Worm (Caenorhabditis elegans): ENCODE measurements around the gene srd-20.

Gene srd-20

DNA sequence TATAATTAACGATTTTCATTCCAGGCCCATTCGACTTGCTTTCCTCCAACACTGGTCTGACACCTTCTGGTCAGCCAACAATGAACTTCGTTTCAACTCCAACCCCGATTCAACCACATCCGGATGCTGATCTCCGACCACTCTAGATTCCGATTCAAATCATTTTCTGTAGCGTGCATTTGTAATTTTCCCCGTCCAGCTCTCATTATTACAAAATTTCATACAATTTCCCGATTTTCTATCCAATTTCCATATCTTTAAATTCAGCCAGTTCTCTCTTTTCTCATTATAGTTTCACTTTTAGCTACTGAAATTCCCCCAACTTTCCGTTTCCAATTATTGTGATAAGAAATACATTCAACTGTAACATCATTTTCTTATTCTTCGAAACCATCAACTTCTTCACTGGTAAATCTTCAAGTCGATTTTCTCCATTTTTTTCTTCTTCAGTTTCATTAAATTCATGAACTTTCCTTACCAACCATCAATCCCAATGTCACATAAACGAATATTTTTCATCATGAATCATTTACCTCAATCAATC is 39.8 kb upstream of the srd-20 start:
- TF ChIP-seq ceh-31 (tag; optimal IDR thresholded peaks at IDR 0.05) (no peak), Y22D7AL.16 (tag; optimal IDR thresholded peaks at IDR 0.05) (no peak), ttx-3 (tag; optimal IDR thresholded peaks at IDR 0.05) (no peak), lin-11 (tag; optimal IDR thresholded peaks at IDR 0.05) (no peak), ceh-6 (GFP tag; optimal IDR thresholded peaks at IDR 0.05) (no peak), ceh-30 (tag; optimal IDR thresholded peaks at IDR 0.05) (no peak), npax-4 (tag; optimal IDR thresholded peaks at IDR 0.05) (no peak), ceh-18 (tag; optimal IDR thresholded peaks at IDR 0.05) (no peak), ceh-9 (tag; optimal IDR thresholded peaks at IDR 0.05) (no peak), K09A11.1 (tag; optimal IDR thresholded peaks at IDR 0.05; ENCODE audit: insufficient read depth) (no peak), ceh-2 (tag; optimal IDR thresholded peaks at IDR 0.05) (no peak), rnt-1 (tag; optimal IDR thresholded peaks at IDR 0.05) (no peak), T23F11.4 (GFP tag; optimal IDR thresholded peaks at IDR 0.05) (no peak), ceh-24 (tag; optimal IDR thresholded peaks at IDR 0.05) (no peak), fkh-10 (GFP tag; optimal IDR thresholded peaks at IDR 0.05) (no peak), hlh-30 (tag; optimal IDR thresholded peaks at IDR 0.05; ENCODE audit: insufficient read depth) (no peak), hlh-8 (tag; optimal IDR thresholded peaks at IDR 0.05) (no peak), ahr-1 (tag; optimal IDR thresholded peaks at IDR 0.05) (no peak)

DNA sequence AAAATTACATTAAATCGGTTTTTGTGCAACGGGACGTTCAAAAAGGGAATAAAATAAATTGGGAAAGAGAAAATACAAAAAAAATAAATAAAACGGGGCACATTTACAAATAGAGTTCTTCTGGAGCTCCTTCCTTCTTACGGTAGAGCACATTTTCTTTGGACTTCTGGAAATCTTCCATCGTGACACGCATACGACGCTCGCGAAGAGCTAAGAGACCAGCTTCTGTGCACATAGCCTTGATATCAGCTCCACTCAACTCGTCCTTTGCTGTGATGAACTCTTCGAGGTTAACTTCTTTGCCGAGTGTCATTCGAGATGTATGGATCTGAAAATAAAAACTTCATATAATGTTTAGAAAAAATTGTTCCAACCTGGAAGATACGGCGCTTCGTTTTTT is 39.3 kb upstream of the srd-20 start:
- no peak for TF ChIP-seq ceh-45 (GFP tag; IDR thresholded peaks at IDR 0.05)
- TF ChIP-seq ama-1 (optimal IDR thresholded peaks at IDR 0.05) = no peak
- TF ChIP-seq ttx-3 (tag; optimal IDR thresholded peaks at IDR 0.05) = no peak
- no peak for TF ChIP-seq ceh-9 (tag; optimal IDR thresholded peaks at IDR 0.05)
- TF ChIP-seq pat-9 (tag; optimal IDR thresholded peaks at IDR 0.05) = no peak
- TF ChIP-seq ceh-48 (tag; optimal IDR thresholded peaks at IDR 0.05) = no peak
- TF ChIP-seq ztf-16 (tag; optimal IDR thresholded peaks at IDR 0.05) = no peak
- no peak for TF ChIP-seq T23F11.4 (GFP tag; optimal IDR thresholded peaks at IDR 0.05)
- no peak for TF ChIP-seq dmd-4 (tag; optimal IDR thresholded peaks at IDR 0.05; ENCODE audit: borderline replicate concordance)

DNA sequence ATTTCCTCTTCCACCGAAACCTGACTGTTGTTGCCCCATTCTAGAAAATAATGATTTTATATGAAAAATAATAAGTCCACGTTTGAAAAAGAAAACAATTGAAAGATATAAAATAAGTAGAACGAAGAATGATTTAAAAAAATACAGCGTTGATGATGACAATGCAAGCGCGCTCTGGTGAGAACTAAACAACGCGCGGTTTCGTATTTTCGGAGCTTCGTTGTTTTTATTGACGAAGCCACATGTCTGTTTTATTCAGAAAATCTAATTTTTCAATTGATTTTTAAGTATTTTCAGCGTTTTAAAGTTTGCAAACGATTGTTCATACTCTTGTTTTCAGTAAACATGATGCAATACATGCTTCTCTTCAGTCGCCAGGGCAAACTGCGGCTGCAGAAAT is 37.8 kb upstream of the srd-20 start, which contains the start of the genes rpt-2 and aps-1:
Gene rpt-2, minus strand, starts transcription at position 40 of the 400 bp plus-strand sequence.
Gene aps-1, plus strand, starts transcription at position 341 of the 400 bp plus-strand sequence.
- TF ChIP-seq pqm-1 (tag; optimal IDR thresholded peaks at IDR 0.05) = no peak
- TF ChIP-seq dve-1 (tag; optimal IDR thresholded peaks at IDR 0.05) = peak; percentile 55
- TF ChIP-seq elt-2 (tag; optimal IDR thresholded peaks at IDR 0.05) = peak; percentile 38
- no peak for TF ChIP-seq unc-55 (GFP tag; optimal IDR thresholded peaks at IDR 0.05)
- no peak for TF ChIP-seq hlh-13 (GFP tag; optimal IDR thresholded peaks at IDR 0.05)
- TF ChIP-seq ceh-34 (tag; optimal IDR thresholded peaks at IDR 0.05) = peak; percentile 34
- TF ChIP-seq npax-4 (tag; optimal IDR thresholded peaks at IDR 0.05) = no peak
- peak; percentile 51 for TF ChIP-seq nfya-1 (tag; optimal IDR thresholded peaks at IDR 0.05)
- TF ChIP-seq sdc-2 (tag; optimal IDR thresholded peaks at IDR 0.05) = no peak
- no peak for TF ChIP-seq ceh-14 (tag; optimal IDR thresholded peaks at IDR 0.05)
- TF ChIP-seq K09A11.1 (tag; optimal IDR thresholded peaks at IDR 0.05; ENCODE audit: insufficient read depth) = peak; percentile 34
- TF ChIP-seq ama-1 (optimal IDR thresholded peaks at IDR 0.05) = no peak
- TF ChIP-seq ceh-19 (GFP tag; optimal IDR thresholded peaks at IDR 0.05) = no peak
- peak; percentile 48 for TF ChIP-seq ceh-31 (tag; optimal IDR thresholded peaks at IDR 0.05)
- peak; percentile 51 for TF ChIP-seq pax-1 (tag; optimal IDR thresholded peaks at IDR 0.05)
- TF ChIP-seq pha-4 (tag; optimal IDR thresholded peaks at IDR 0.05) = no peak
- TF ChIP-seq hlh-8 (tag; optimal IDR thresholded peaks at IDR 0.05) = peak; percentile 32
- TF ChIP-seq ref-2 (tag; optimal IDR thresholded peaks at IDR 0.05) = no peak
- TF ChIP-seq tbx-2 (tag; optimal IDR thresholded peaks at IDR 0.05) = peak; percentile 27
- TF ChIP-seq unc-42 (tag; optimal IDR thresholded peaks at IDR 0.05) = peak; percentile 63
- no peak for TF ChIP-seq hlh-6 (tag; optimal IDR thresholded peaks at IDR 0.05)
- TF ChIP-seq hlh-15 (tag; optimal IDR thresholded peaks at IDR 0.05) = no peak
- no peak for TF ChIP-seq fax-1 (tag; optimal IDR thresholded peaks at IDR 0.05)
- TF ChIP-seq pat-9 (tag; optimal IDR thresholded peaks at IDR 0.05) = no peak
- no peak for TF ChIP-seq zip-5 (tag; optimal IDR thresholded peaks at IDR 0.05)
- peak; percentile 30 for TF ChIP-seq hlh-30 (tag; optimal IDR thresholded peaks at IDR 0.05; ENCODE audit: insufficient read depth)
- no peak for TF ChIP-seq ahr-1 (tag; optimal IDR thresholded peaks at IDR 0.05)
- no peak for TF ChIP-seq unc-3 (GFP tag; conservative IDR thresholded peaks at IDR 0.05)
- TF ChIP-seq unc-3 (tag; optimal IDR thresholded peaks at IDR 0.05) = no peak
- TF ChIP-seq ceh-48 (tag; optimal IDR thresholded peaks at IDR 0.05) = no peak

All from whole organism, late embryonic.